Fruit fly (Drosophila melanogaster): ENCODE measurements around the gene Pgls.

The Pgls gene

dm6 chrX:10847436-10847446 is at the start of gene Pgls:
Pgls (plus strand) TSS chrX:10847438.
- TF ChIP-seq spab (GFP tag; optimal IDR thresholded peaks at IDR 0.05), result no peak
- TF ChIP-seq Met (GFP tag; optimal IDR thresholded peaks at IDR 0.05), result no peak
- no peak for TF ChIP-seq net (GFP tag; optimal IDR thresholded peaks at IDR 0.05)
- no peak for TF ChIP-seq CG6792 (GFP tag; optimal IDR thresholded peaks at IDR 0.05)
- TF ChIP-seq Ets21C (GFP tag; optimal IDR thresholded peaks at IDR 0.05), result no peak
- TF ChIP-seq lz (GFP tag; optimal IDR thresholded peaks at IDR 0.05), result no peak
- no peak for TF ChIP-seq acj6 (GFP tag; optimal IDR thresholded peaks at IDR 0.05)
- TF ChIP-seq Eip75B (GFP tag; optimal IDR thresholded peaks at IDR 0.05), result no peak
- TF ChIP-seq CG11762 (GFP tag; optimal IDR thresholded peaks at IDR 0.05; ENCODE audit: insufficient read depth), result no peak
- TF ChIP-seq OdsH (GFP tag; optimal IDR thresholded peaks at IDR 0.05), result no peak
- no peak for TF ChIP-seq CG6808 (GFP tag; optimal IDR thresholded peaks at IDR 0.05)
- TF ChIP-seq CG9139 (GFP tag; optimal IDR thresholded peaks at IDR 0.05), result no peak
- TF ChIP-seq Hr38 (GFP tag; optimal IDR thresholded peaks at IDR 0.05), result no peak
- TF ChIP-seq CG15336 (GFP tag; IDR thresholded peaks at IDR 0.05), result no peak
- TF ChIP-seq cyc (GFP tag; optimal IDR thresholded peaks at IDR 0.05), result no peak
- TF ChIP-seq Sox102F (GFP tag; optimal IDR thresholded peaks at IDR 0.05), result no peak
- no peak for TF ChIP-seq Blimp-1 (GFP tag; optimal IDR thresholded peaks at IDR 0.05)
- no peak for TF ChIP-seq ss (GFP tag; optimal IDR thresholded peaks at IDR 0.05)
- no peak for TF ChIP-seq CG6854 (GFP tag; optimal IDR thresholded peaks at IDR 0.05)
- TF ChIP-seq svp (GFP tag), result no peak

- TF ChIP-seq CG16779 (tag; optimal IDR thresholded peaks at IDR 0.05), result no peak
- no peak for TF ChIP-seq vri (GFP tag; optimal IDR thresholded peaks at IDR 0.05)
- TF ChIP-seq CG11762 (GFP tag; optimal IDR thresholded peaks at IDR 0.05; ENCODE audit: insufficient read depth), result no peak
- no peak for TF ChIP-seq Gug (GFP tag; IDR thresholded peaks at IDR 0.05)
- no peak for TF ChIP-seq Met (GFP tag; optimal IDR thresholded peaks at IDR 0.05)
- no peak for TF ChIP-seq CG31627 (GFP tag; optimal IDR thresholded peaks at IDR 0.05)
- no peak for TF ChIP-seq CG15336 (GFP tag; IDR thresholded peaks at IDR 0.05)
- no peak for TF ChIP-seq esn (GFP tag; optimal IDR thresholded peaks at IDR 0.05)
- TF ChIP-seq fd59A (GFP tag; optimal IDR thresholded peaks at IDR 0.05), result no peak
- TF ChIP-seq CG6792 (GFP tag; optimal IDR thresholded peaks at IDR 0.05), result no peak
- TF ChIP-seq dsx (GFP tag; optimal IDR thresholded peaks at IDR 0.05; ENCODE audit: poor library complexity, severe bottlenecking), result no peak
- no peak for TF ChIP-seq achi (GFP tag; optimal IDR thresholded peaks at IDR 0.05)
- TF ChIP-seq OdsH (GFP tag; optimal IDR thresholded peaks at IDR 0.05), result no peak
- no peak for TF ChIP-seq dac (GFP tag; optimal IDR thresholded peaks at IDR 0.05)
- no peak for TF ChIP-seq Eip93F (GFP tag; optimal IDR thresholded peaks at IDR 0.05)
- TF ChIP-seq fd85E (GFP tag; optimal IDR thresholded peaks at IDR 0.05), result no peak
- TF ChIP-seq Hr39 (GFP tag; optimal IDR thresholded peaks at IDR 0.05), result no peak
These were observed 46.2 kb upstream of the Pgls start for dm6 chrX:10801033-10801432.

dm6 chrX:10801827-10802456 is 45.3 kb upstream of the Pgls start:
- TF ChIP-seq Ets96B (tag; optimal IDR thresholded peaks at IDR 0.05) (no peak), dac (GFP tag; optimal IDR thresholded peaks at IDR 0.05) (no peak), CG1621 (tag; optimal IDR thresholded peaks at IDR 0.05) (peak; percentile 11), topi (GFP tag; optimal IDR thresholded peaks at IDR 0.05) (no peak), eg (GFP tag; IDR thresholded peaks at IDR 0.05) (peak; percentile 6; the same call in 2 of the 3 replicates), Lpt (GFP tag; optimal IDR thresholded peaks at IDR 0.05) (peak; percentile 32), Eip78C (GFP tag) (no peak), achi (GFP tag; optimal IDR thresholded peaks at IDR 0.05) (no peak), CG6163 (GFP tag; IDR thresholded peaks at IDR 0.05) (0 out of 3 replicates have a peak, but pooled peaks have one; percentile 8), CG16779 (tag; optimal IDR thresholded peaks at IDR 0.05) (no peak), fkh (GFP tag; optimal IDR thresholded peaks at IDR 0.05) (no peak), CG7368 (GFP tag; optimal IDR thresholded peaks at IDR 0.05) (no peak), Sox15 (GFP tag; optimal IDR thresholded peaks at IDR 0.05) (no peak), dsx (GFP tag; optimal IDR thresholded peaks at IDR 0.05; ENCODE audit: poor library complexity, severe bottlenecking) (peak; percentile 29)

All from whole organism, prepupa.